Worm (Caenorhabditis elegans) whole organism, L3 larva: ENCODE results near the gene twk-11.

Source experiments
- R02D3.7 ChIP-seq: fragments of 150-350 bp; optimal IDR thresholded peaks from 2 replicates; lab custom pipeline; 2014; ENCODE audit warnings: missing biosample characterization, missing genetic modification characterization
- daf-12 ChIP-seq: fragments of 150-350 bp; optimal IDR thresholded peaks from 2 replicates; lab custom pipeline; 2014; ENCODE audit warnings: missing biosample characterization, missing genetic modification reagents, missing genetic modification characterization
- egl-27 ChIP-seq: sonication (generic microtip); optimal IDR thresholded peaks from 4 replicates; lab custom pipeline; 2017; ENCODE audit warnings: missing biosample characterization, missing genetic modification reagents, missing genetic modification characterization
- eor-1 ChIP-seq, 2 experiments: fragments of 150-350 bp; optimal IDR thresholded peaks; 2 replicates each; lab custom pipeline; 2014 to 2018; ENCODE audit warnings: missing biosample characterization in 2 of 2, missing genetic modification characterization in 2 of 2
- fkh-10 ChIP-seq: sonication (generic microtip); optimal IDR thresholded peaks from 2 replicates; lab custom pipeline; 2017; ENCODE audit warnings: missing biosample characterization, missing genetic modification reagents, missing genetic modification characterization
- fkh-2 ChIP-seq: fragments of 150-350 bp; optimal IDR thresholded peaks from 2 replicates; lab custom pipeline; 2014; ENCODE audit warnings: missing biosample characterization, missing genetic modification reagents, missing genetic modification characterization
- lin-39 ChIP-seq: fragments of 150-350 bp; optimal IDR thresholded peaks from 2 replicates; lab custom pipeline; 2018; ENCODE audit warnings: missing biosample characterization, missing genetic modification reagents, missing genetic modification characterization
- nhr-237 ChIP-seq: fragments of 150-350 bp; optimal IDR thresholded peaks from 2 replicates; lab custom pipeline; 2014; ENCODE audit warnings: missing biosample characterization, missing genetic modification characterization
- pha-4 ChIP-seq: fragments of 150-350 bp; optimal IDR thresholded peaks from 2 replicates; lab custom pipeline; 2014; ENCODE audit warnings: missing biosample characterization, missing genetic modification reagents, missing genetic modification characterization
- skn-1 ChIP-seq: fragments of 150-350 bp; optimal IDR thresholded peaks from 2 replicates; lab custom pipeline; 2014; ENCODE audit warnings: missing biosample characterization, missing genetic modification characterization
- unc-39 ChIP-seq: sonication (generic microtip); optimal IDR thresholded peaks from 4 replicates; lab custom pipeline; 2017; ENCODE audit warnings: missing biosample characterization, missing genetic modification characterization
- unc-62 ChIP-seq: fragments of 150-350 bp; sonication (generic microtip); optimal IDR thresholded peaks from 4 replicates; lab custom pipeline; 2014; ENCODE audit warnings: missing biosample characterization, missing genetic modification reagents, missing genetic modification characterization
- ztf-11 ChIP-seq: fragments of 150-350 bp; optimal IDR thresholded peaks from 2 replicates; lab custom pipeline; 2014; ENCODE audit warnings: missing biosample characterization, missing genetic modification characterization

DNA sequence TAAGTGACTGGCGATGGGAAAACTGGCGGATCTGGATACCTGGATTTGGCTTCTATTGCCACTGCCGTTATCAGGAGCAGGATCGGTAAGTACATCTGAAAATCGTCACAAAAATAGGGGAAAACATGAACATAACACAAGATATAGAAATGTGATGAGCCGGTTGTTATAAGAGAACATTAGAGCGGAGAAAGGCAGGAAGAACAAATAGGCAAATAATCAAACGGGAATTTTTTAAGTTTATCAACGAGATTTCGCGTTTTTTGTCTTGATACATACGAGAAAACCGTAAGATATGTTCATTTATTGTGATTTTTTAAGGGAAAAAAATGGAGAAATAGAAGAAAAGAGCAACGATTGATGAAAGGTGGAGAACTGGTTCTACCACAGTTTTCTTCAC, 28.9 kb upstream of the twk-11 start, which contains the start of gene Y57E12AR.1:
- TF ChIP-seq egl-27 (tag; lab: Kevin White, UChicago) (no peak), R02D3.7 (no peak), eor-1 (tag; optimal IDR thresholded peaks at IDR 0.05; lab: Kevin White, UChicago) (no peak), skn-1 (tag; lab: Kevin White, UChicago) (no peak), pha-4 (tag; lab: Kevin White, UChicago) (no peak), daf-12 (tag; lab: Kevin White, UChicago) (no peak), fkh-10 (GFP tag; lab: Kevin White, UChicago) (no peak), unc-39 (tag; lab: Kevin White, UChicago) (no peak), unc-62 (GFP tag; lab: Kevin White, UChicago) (no peak), lin-39 (no peak), nhr-237 (tag; lab: Kevin White, UChicago) (no peak), fkh-2 (tag; lab: Kevin White, UChicago) (no peak), ztf-11 (tag; lab: Kevin White, UChicago) (no peak)
